Fruit fly (Drosophila melanogaster): ENCODE results near the gene Arts.

Gene Arts

DNA sequence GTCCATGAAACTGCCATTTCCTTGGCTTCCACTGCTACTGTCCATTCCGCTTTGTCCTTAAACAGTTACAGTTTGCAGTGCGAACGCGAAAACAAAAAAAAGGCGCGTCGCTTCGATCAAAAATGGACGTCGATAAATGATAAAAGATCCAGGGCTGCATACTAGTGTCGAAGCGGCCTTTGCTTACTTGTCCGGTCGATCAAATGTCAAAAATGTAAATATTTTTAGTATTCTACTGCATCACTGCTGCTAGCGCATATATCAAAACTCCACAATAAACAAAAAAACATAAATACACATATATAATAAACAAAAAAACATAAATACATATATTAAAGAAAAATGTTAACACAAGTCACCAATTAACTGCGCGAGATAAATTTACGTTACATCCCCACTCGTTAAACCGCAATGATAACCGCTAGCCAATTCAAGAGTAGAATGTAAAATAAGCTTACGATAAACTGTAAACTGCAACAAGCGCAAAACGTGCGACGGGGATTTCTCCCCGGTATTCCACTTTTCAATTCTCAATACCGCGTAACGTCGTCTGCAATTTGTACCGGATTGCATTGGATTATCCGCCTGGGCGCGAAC lies 7.6 kb upstream of the Arts start, which contains the start of the genes spd-2 and Apl (continued):
- TF ChIP-seq nom (GFP tag; optimal IDR thresholded peaks at IDR 0.05), result no peak
- TF ChIP-seq YL-1 (GFP tag; optimal IDR thresholded peaks at IDR 0.05), result peak; percentile 20
- TF ChIP-seq Rfx (GFP tag; IDR thresholded peaks at IDR 0.05), result no peak
- TF ChIP-seq peb (GFP tag; IDR thresholded peaks at IDR 0.05), result no peak
- TF ChIP-seq ap (GFP tag; IDR thresholded peaks at IDR 0.05), result no peak
- peak; percentile 22 for TF ChIP-seq CG30020 (tag; optimal IDR thresholded peaks at IDR 0.05)
- no peak for TF ChIP-seq HLH54F (GFP tag; optimal IDR thresholded peaks at IDR 0.05)
- TF ChIP-seq ems (GFP tag; optimal IDR thresholded peaks at IDR 0.05), result no peak
- no peak for TF ChIP-seq CG2875 (GFP tag; optimal IDR thresholded peaks at IDR 0.05)
- no peak for TF ChIP-seq Eip74EF (GFP tag; optimal IDR thresholded peaks at IDR 0.05)
- TF ChIP-seq bcd (GFP tag; optimal IDR thresholded peaks at IDR 0.05), result no peak
- no peak for TF ChIP-seq CG2129 (GFP tag; IDR thresholded peaks at IDR 0.05; ENCODE audit: partially characterized antibody)
- TF ChIP-seq Max (GFP tag; optimal IDR thresholded peaks at IDR 0.05), result no peak
- no peak for TF ChIP-seq so (GFP tag; IDR thresholded peaks at IDR 0.05)
- no peak for TF ChIP-seq odd (GFP tag; optimal IDR thresholded peaks at IDR 0.05)
- TF ChIP-seq CG15601 (tag; optimal IDR thresholded peaks at IDR 0.05), result peak; percentile 2
- TF ChIP-seq abd-A (tag; optimal IDR thresholded peaks at IDR 0.05), result no peak
- no peak for TF ChIP-seq CG18476 (GFP tag; optimal IDR thresholded peaks at IDR 0.05)
- no peak for TF ChIP-seq exex (tag; optimal IDR thresholded peaks at IDR 0.05)
- no peak for TF ChIP-seq Bdp1 (GFP tag; optimal IDR thresholded peaks at IDR 0.05)
- no peak for TF ChIP-seq CG42726 (GFP tag; IDR thresholded peaks at IDR 0.05; ENCODE audit: partially characterized antibody)
- TF ChIP-seq CG14860 (GFP tag; IDR thresholded peaks at IDR 0.05; ENCODE audit: partially characterized antibody), result peak; percentile 71; the same call in 2 of the 3 replicates
- no peak for TF ChIP-seq luna (GFP tag; optimal IDR thresholded peaks at IDR 0.05)
- no peak for TF ChIP-seq CG13624 (GFP tag; optimal IDR thresholded peaks at IDR 0.05)
- TF ChIP-seq Mrtf (GFP tag; IDR thresholded peaks at IDR 0.05), result no peak
- TF ChIP-seq gt (GFP tag; IDR thresholded peaks at IDR 0.05), result no peak
- TF ChIP-seq row (GFP tag; IDR thresholded peaks at IDR 0.05), result 0 out of 3 replicates have a peak, but pooled peaks have one; percentile 12
- TF ChIP-seq CG10209 (GFP tag; optimal IDR thresholded peaks at IDR 0.05), result no peak
- TF ChIP-seq dati (GFP tag; IDR thresholded peaks at IDR 0.05), result no peak
- TF ChIP-seq Mad (GFP tag; optimal IDR thresholded peaks at IDR 0.05), result no peak
- TF ChIP-seq CG4730 (GFP tag; IDR thresholded peaks at IDR 0.05), result no peak
- no peak for TF ChIP-seq dpn (GFP tag; optimal IDR thresholded peaks at IDR 0.05)
- no peak for TF ChIP-seq CG7271 (tag; optimal IDR thresholded peaks at IDR 0.05)
- no peak for TF ChIP-seq CG1603 (tag; optimal IDR thresholded peaks at IDR 0.05)
- TF ChIP-seq CG7786 (GFP tag; optimal IDR thresholded peaks at IDR 0.05), result no peak
- 0 out of 3 replicates have a peak, but pooled peaks have one; percentile 17 for TF ChIP-seq CG17361 (GFP tag; IDR thresholded peaks at IDR 0.05)
- no peak for TF ChIP-seq ftz-f1 (GFP tag; optimal IDR thresholded peaks at IDR 0.05)
- TF ChIP-seq jumu (GFP tag; optimal IDR thresholded peaks at IDR 0.05), result no peak
- TF ChIP-seq Asciz (GFP tag; optimal IDR thresholded peaks at IDR 0.05), result no peak
- TF ChIP-seq CG30431 (GFP tag; optimal IDR thresholded peaks at IDR 0.05), result no peak
- TF ChIP-seq Six4 (GFP tag; optimal IDR thresholded peaks at IDR 0.05), result no peak
- TF ChIP-seq CG6765 (GFP tag; optimal IDR thresholded peaks at IDR 0.05), result no peak
- no peak for TF ChIP-seq CG6813 (GFP tag; optimal IDR thresholded peaks at IDR 0.05)
- TF ChIP-seq CoRest (tag; optimal IDR thresholded peaks at IDR 0.05), result peak; percentile 22
- no peak for TF ChIP-seq Hand (GFP tag; optimal IDR thresholded peaks at IDR 0.05)
- TF ChIP-seq repo (GFP tag; optimal IDR thresholded peaks at IDR 0.05), result no peak
- TF ChIP-seq z (GFP tag; IDR thresholded peaks at IDR 0.05), result no peak
- no peak for TF ChIP-seq ab (GFP tag; optimal IDR thresholded peaks at IDR 0.05)
- TF ChIP-seq fu2 (GFP tag; optimal IDR thresholded peaks at IDR 0.05), result no peak
- TF ChIP-seq Abd-B (GFP tag; optimal IDR thresholded peaks at IDR 0.05), result no peak

All from whole organism, embryonic.